Fruit fly (Drosophila melanogaster) whole organism: ENCODE measurements around the gene CG31871.

Experiments
- psq ChIP-seq: fragments of >200 bp; optimal IDR thresholded peaks from 2 replicates; lab custom pipeline; 2017
- usp ChIP-seq: fragments of >200 bp; optimal IDR thresholded peaks from 2 replicates; lab custom pipeline; 2017; ENCODE audit warnings: missing biosample characterization, missing genetic modification characterization, mixed read lengths

DNA sequence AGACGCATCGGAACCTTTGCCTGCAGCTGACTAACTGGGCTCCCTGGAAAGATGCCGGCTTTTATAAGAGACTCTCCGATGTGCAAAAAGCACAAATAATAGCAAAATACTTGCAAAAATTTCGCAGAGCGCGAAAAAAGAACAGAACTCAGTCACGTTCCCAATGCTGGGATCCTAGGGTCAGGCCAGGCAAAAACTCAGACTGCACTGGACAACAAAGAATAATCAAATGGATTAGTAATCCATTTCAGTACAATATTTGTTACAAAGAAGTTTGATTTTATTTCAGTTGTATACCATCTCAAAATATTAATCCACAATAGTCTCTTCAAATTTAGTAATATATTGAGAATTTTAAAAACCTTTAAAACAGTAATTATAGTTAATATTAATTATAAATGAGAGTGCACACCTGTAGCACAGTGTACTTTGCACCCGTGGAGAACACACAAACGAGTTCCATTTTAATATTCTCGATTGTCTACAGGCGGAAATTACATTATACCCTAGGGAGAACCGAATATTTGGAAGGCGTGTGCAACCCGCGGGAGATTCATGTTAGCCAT lies 32.3 kb downstream of the CG31871 start, which contains the start of gene CG17108:
- TF ChIP-seq psq (lab: Kevin White, UChicago) (no peak), usp (GFP tag; lab: Kevin White, UChicago) (no peak)
